Fruit fly (Drosophila melanogaster) whole organism, embryonic: ENCODE measurements around the gene CG32708.
A peak's percentile ranks its signal among the peaks of the same experiment; 100 is the strongest.

ENCODE experiments used
- Atf6 ChIP-seq: fragments of 200-800 bp; sonication (Bioruptor generic); IDR thresholded peaks from 2 replicates; pipeline ENCODE4 v1.3.6; 2022; ENCODE audit warnings: missing biosample characterization, missing genetic modification characterization
- Bdp1 ChIP-seq: fragments of 200-800 bp; sonication (Bioruptor generic); optimal IDR thresholded peaks from 3 replicates; lab custom pipeline; 2016; ENCODE audit warnings: missing biosample characterization, missing genetic modification characterization
- CG10274 ChIP-seq: fragments of 200-800 bp; sonication (Bioruptor generic); optimal IDR thresholded peaks from 3 replicates; lab custom pipeline; 2017; ENCODE audit warnings: missing biosample characterization, mild to moderate bottlenecking, missing genetic modification characterization
- CG10431 ChIP-seq: fragments of 200-800 bp; sonication (Bioruptor generic); optimal IDR thresholded peaks from 3 replicates; lab custom pipeline; 2018; ENCODE audit warnings: missing biosample characterization, mild to moderate bottlenecking, missing genetic modification characterization
- CG10565 ChIP-seq: fragments of 200-800 bp; sonication (Bioruptor generic); optimal IDR thresholded peaks from 3 replicates; lab custom pipeline; 2016; ENCODE audit warnings: missing biosample characterization, mild to moderate bottlenecking, missing genetic modification characterization
- CG12104 ChIP-seq: fragments of 200-800 bp; sonication (Bioruptor generic); optimal IDR thresholded peaks from 3 replicates; lab custom pipeline; 2016; ENCODE audit warnings: missing biosample characterization, missing genetic modification characterization
- CG14965 ChIP-seq: fragments of 200-800 bp; sonication (Bioruptor generic); optimal IDR thresholded peaks from 2 replicates; lab custom pipeline; 2016; ENCODE audit warnings: missing biosample characterization, missing genetic modification characterization, borderline replicate concordance
- CG15601 ChIP-seq: fragments of 200-800 bp; sonication (Bioruptor generic); optimal IDR thresholded peaks from 3 replicates; lab custom pipeline; 2019; ENCODE audit warnings: missing biosample characterization, mild to moderate bottlenecking, missing genetic modification characterization, moderate library complexity
- CG17328 ChIP-seq: fragments of 200-800 bp; sonication (Bioruptor generic); IDR thresholded peaks from 2 replicates; pipeline ENCODE4 v1.3.6; 2022; ENCODE audit warnings: missing biosample characterization, missing genetic modification characterization
- CG17361 ChIP-seq: fragments of 200-800 bp; sonication (Bioruptor generic); IDR thresholded peaks from 3 replicates; pipeline ENCODE4 v1.3.6; 2022; ENCODE audit warnings: missing biosample characterization, missing genetic modification characterization
- CG17568 ChIP-seq: fragments of 200-800 bp; sonication (Bioruptor generic); optimal IDR thresholded peaks from 2 replicates; lab custom pipeline; 2018; ENCODE audit warnings: missing biosample characterization, mild to moderate bottlenecking, missing genetic modification characterization, moderate library complexity
- CG17829 ChIP-seq: fragments of 200-800 bp; optimal IDR thresholded peaks from 2 replicates; lab custom pipeline; 2019; ENCODE audit warnings: missing biosample characterization, mild to moderate bottlenecking, missing genetic modification characterization, moderate library complexity
- CG1832 ChIP-seq: fragments of 200-800 bp; sonication (Bioruptor generic); optimal IDR thresholded peaks from 2 replicates; lab custom pipeline; 2017; ENCODE audit warnings: missing biosample characterization, mild to moderate bottlenecking, missing genetic modification characterization, inconsistent platforms
- CG18619 ChIP-seq: fragments of 200-800 bp; sonication (Bioruptor generic); optimal IDR thresholded peaks from 3 replicates; lab custom pipeline; 2017; ENCODE audit warnings: missing biosample characterization, mild to moderate bottlenecking, missing genetic modification characterization
- CG30020 ChIP-seq: fragments of 200-800 bp; optimal IDR thresholded peaks from 2 replicates; lab custom pipeline; 2019; ENCODE audit warnings: missing biosample characterization, mild to moderate bottlenecking, missing genetic modification characterization, moderate library complexity
- CG30431 ChIP-seq: fragments of 200-800 bp; sonication (Bioruptor generic); optimal IDR thresholded peaks from 2 replicates; lab custom pipeline; 2017; ENCODE audit warnings: missing biosample characterization, missing genetic modification characterization
- CG31224 ChIP-seq: fragments of 200-800 bp; sonication (Bioruptor generic); IDR thresholded peaks from 2 replicates; pipeline ENCODE4 v1.3.6; 2022; ENCODE audit warnings: missing biosample characterization, missing genetic modification characterization
- CG31441 ChIP-seq: fragments of 200-800 bp; sonication (Bioruptor generic); IDR thresholded peaks from 2 replicates; pipeline ENCODE4 v1.3.6; 2022; ENCODE audit warnings: missing biosample characterization, missing genetic modification characterization
- CG32767 ChIP-seq: fragments of 200-800 bp; sonication (Bioruptor generic); IDR thresholded peaks from 2 replicates; pipeline ENCODE4 v1.3.6; 2022; ENCODE audit warnings: missing biosample characterization, missing genetic modification characterization
- CG32772 ChIP-seq: fragments of 200-800 bp; sonication (Bioruptor generic); IDR thresholded peaks from 2 replicates; pipeline ENCODE4 v1.3.6; 2022; ENCODE audit warnings: missing biosample characterization, missing genetic modification characterization
- CG33213 ChIP-seq: fragments of 200-800 bp; sonication (Bioruptor generic); optimal IDR thresholded peaks from 3 replicates; lab custom pipeline; 2016; ENCODE audit warnings: missing biosample characterization, missing genetic modification characterization
- CG3407 ChIP-seq: fragments of 200-800 bp; sonication (Bioruptor generic); optimal IDR thresholded peaks from 2 replicates; lab custom pipeline; 2018; ENCODE audit warnings: missing biosample characterization, mild to moderate bottlenecking, missing genetic modification characterization
- CG5180 ChIP-seq: fragments of 200-800 bp; sonication (Bioruptor generic); optimal IDR thresholded peaks from 3 replicates; lab custom pipeline; 2017; ENCODE audit warnings: missing biosample characterization, missing genetic modification characterization, mild to moderate bottlenecking, moderate library complexity, missing genetic modification reagents
- CG6791 ChIP-seq: fragments of 200-800 bp; sonication (Bioruptor generic); IDR thresholded peaks from 3 replicates; pipeline ENCODE4 v1.3.6; 2022; ENCODE audit warnings: missing biosample characterization, missing genetic modification characterization; ENCODE audit not compliant: partially characterized antibody
- CG8089 ChIP-seq: fragments of 200-800 bp; sonication (Bioruptor generic); optimal IDR thresholded peaks from 3 replicates; lab custom pipeline; 2016; ENCODE audit warnings: missing biosample characterization, missing genetic modification characterization
- CG8478 ChIP-seq: fragments of >200 bp; optimal IDR thresholded peaks from 2 replicates; lab custom pipeline; 2018
- CG9727 ChIP-seq: fragments of 200-800 bp; sonication (Bioruptor generic); optimal IDR thresholded peaks from 3 replicates; lab custom pipeline; 2017; ENCODE audit warnings: missing biosample characterization, mild to moderate bottlenecking, missing genetic modification characterization
- CG9932 ChIP-seq: fragments of 200-800 bp; sonication (Bioruptor generic); IDR thresholded peaks from 2 replicates; pipeline ENCODE4 v1.3.6; 2022; ENCODE audit warnings: missing biosample characterization, missing genetic modification characterization
- Gug ChIP-seq: fragments of 200-800 bp; sonication (Bioruptor generic); IDR thresholded peaks from 4 replicates; pipeline ENCODE4 v1.3.6; 2022; ENCODE audit warnings: missing biosample characterization, missing genetic modification characterization
- Hand ChIP-seq: fragments of 200-800 bp; sonication (Bioruptor generic); optimal IDR thresholded peaks from 2 replicates; lab custom pipeline; 2017; ENCODE audit warnings: mild to moderate bottlenecking, missing biosample characterization, missing genetic modification reagents, missing genetic modification characterization
- Hr78 ChIP-seq, 2 experiments: fragments of 200-800 bp in 1 of 2; fragments of >200 bp in 1 of 2; sonication (Bioruptor generic) in 1 of 2; optimal IDR thresholded peaks; 2 replicates each; lab custom pipeline; 2017 to 2019; ENCODE audit warnings: missing biosample characterization in 2 of 2, missing genetic modification characterization in 2 of 2, mild to moderate bottlenecking in 1 of 2, moderate library complexity in 1 of 2
- Lpt ChIP-seq: fragments of >200 bp; optimal IDR thresholded peaks from 2 replicates; lab custom pipeline; 2018; ENCODE audit warnings: missing biosample characterization, missing genetic modification characterization
- Mad ChIP-seq: fragments of 200-800 bp; sonication (Bioruptor generic); optimal IDR thresholded peaks from 2 replicates; lab custom pipeline; 2016; ENCODE audit warnings: missing biosample characterization, missing genetic modification characterization
- NC2β ChIP-seq: fragments of 200-800 bp; sonication (Bioruptor generic); optimal IDR thresholded peaks from 2 replicates; lab custom pipeline; 2016; ENCODE audit warnings: missing biosample characterization, missing genetic modification characterization
- Sox102F ChIP-seq: fragments of 200-800 bp; sonication (Bioruptor generic); optimal IDR thresholded peaks from 2 replicates; lab custom pipeline; 2018; ENCODE audit warnings: missing biosample characterization, mild to moderate bottlenecking, missing genetic modification characterization, moderate library complexity
- Stat92E ChIP-seq, 3 experiments: fragments of >200 bp in 2 of 3; fragments of 200-800 bp in 1 of 3; sonication (Bioruptor generic) in 1 of 3; optimal IDR thresholded peaks; 2 replicates each; lab custom pipeline; 2017 to 2019; ENCODE audit warnings: missing biosample characterization in 3 of 3, missing genetic modification characterization in 3 of 3, mild to moderate bottlenecking in 1 of 3, moderate library complexity in 1 of 3
- abd-A ChIP-seq: fragments of 200-800 bp; sonication (Bioruptor generic); optimal IDR thresholded peaks from 3 replicates; lab custom pipeline; 2019; ENCODE audit warnings: missing biosample characterization, mild to moderate bottlenecking, missing genetic modification characterization, moderate library complexity
- gcm ChIP-seq: fragments of 200-800 bp; sonication (Bioruptor generic); optimal IDR thresholded peaks from 2 replicates; lab custom pipeline; 2019; ENCODE audit warnings: missing biosample characterization, mild to moderate bottlenecking, missing genetic modification characterization, moderate library complexity
- knrl ChIP-seq: fragments of 200-800 bp; sonication (Bioruptor generic); IDR thresholded peaks from 3 replicates; pipeline ENCODE4 v1.3.6; 2022; ENCODE audit warnings: missing biosample characterization, missing genetic modification characterization; ENCODE audit not compliant: partially characterized antibody
- luna ChIP-seq: fragments of 200-800 bp; sonication (Bioruptor generic); optimal IDR thresholded peaks from 2 replicates; lab custom pipeline; 2016; ENCODE audit warnings: missing biosample characterization, missing genetic modification characterization
- nmo ChIP-seq: fragments of 200-800 bp; sonication (Bioruptor generic); optimal IDR thresholded peaks from 2 replicates; lab custom pipeline; 2018; ENCODE audit warnings: missing biosample characterization, mild to moderate bottlenecking, missing genetic modification characterization, moderate library complexity
- odd ChIP-seq: fragments of 200-800 bp; sonication (Bioruptor generic); optimal IDR thresholded peaks from 2 replicates; lab custom pipeline; 2017; ENCODE audit warnings: missing biosample characterization, mild to moderate bottlenecking, missing genetic modification characterization
- onecut ChIP-seq: fragments of 200-800 bp; sonication (Bioruptor generic); IDR thresholded peaks from 2 replicates; pipeline ENCODE4 v1.3.6; 2022; ENCODE audit warnings: missing biosample characterization, missing genetic modification characterization
- pfk ChIP-seq: fragments of 200-800 bp; sonication (Bioruptor generic); optimal IDR thresholded peaks from 2 replicates; lab custom pipeline; 2018; ENCODE audit warnings: missing biosample characterization, mild to moderate bottlenecking, missing genetic modification characterization, moderate library complexity
- scrt ChIP-seq: fragments of 200-800 bp; sonication (Bioruptor generic); optimal IDR thresholded peaks from 2 replicates; lab custom pipeline; 2018; ENCODE audit warnings: missing biosample characterization, mild to moderate bottlenecking, missing genetic modification characterization, moderate library complexity
- tll ChIP-seq, 2 experiments: fragments of 200-800 bp in 1 of 2; fragments of >200 bp in 1 of 2; sonication (Bioruptor generic) in 1 of 2; optimal IDR thresholded peaks; 2 replicates each; lab custom pipeline; 2017 to 2019; ENCODE audit warnings: missing biosample characterization in 2 of 2, missing genetic modification characterization in 2 of 2, mild to moderate bottlenecking in 1 of 2, moderate library complexity in 1 of 2
- ttk ChIP-seq: fragments of 200-800 bp; sonication (Bioruptor generic); IDR thresholded peaks from 2 replicates; pipeline ENCODE4 v2.1.2; 2022; ENCODE audit warnings: missing biosample characterization, missing genetic modification characterization
- wek ChIP-seq: fragments of 200-800 bp; sonication (Bioruptor generic); optimal IDR thresholded peaks from 3 replicates; lab custom pipeline; 2018; ENCODE audit warnings: missing biosample characterization, mild to moderate bottlenecking, missing genetic modification characterization, moderate library complexity
- wor ChIP-seq: fragments of 200-800 bp; sonication (Bioruptor generic); IDR thresholded peaks from 2 replicates; pipeline ENCODE4 v1.3.6; 2022; ENCODE audit warnings: missing biosample characterization, missing genetic modification characterization
- z ChIP-seq: fragments of 200-800 bp; sonication (Bioruptor generic); IDR thresholded peaks from 3 replicates; pipeline ENCODE4 v1.3.6; 2022; ENCODE audit warnings: missing biosample characterization, missing genetic modification characterization

Gene CG32708

DNA sequence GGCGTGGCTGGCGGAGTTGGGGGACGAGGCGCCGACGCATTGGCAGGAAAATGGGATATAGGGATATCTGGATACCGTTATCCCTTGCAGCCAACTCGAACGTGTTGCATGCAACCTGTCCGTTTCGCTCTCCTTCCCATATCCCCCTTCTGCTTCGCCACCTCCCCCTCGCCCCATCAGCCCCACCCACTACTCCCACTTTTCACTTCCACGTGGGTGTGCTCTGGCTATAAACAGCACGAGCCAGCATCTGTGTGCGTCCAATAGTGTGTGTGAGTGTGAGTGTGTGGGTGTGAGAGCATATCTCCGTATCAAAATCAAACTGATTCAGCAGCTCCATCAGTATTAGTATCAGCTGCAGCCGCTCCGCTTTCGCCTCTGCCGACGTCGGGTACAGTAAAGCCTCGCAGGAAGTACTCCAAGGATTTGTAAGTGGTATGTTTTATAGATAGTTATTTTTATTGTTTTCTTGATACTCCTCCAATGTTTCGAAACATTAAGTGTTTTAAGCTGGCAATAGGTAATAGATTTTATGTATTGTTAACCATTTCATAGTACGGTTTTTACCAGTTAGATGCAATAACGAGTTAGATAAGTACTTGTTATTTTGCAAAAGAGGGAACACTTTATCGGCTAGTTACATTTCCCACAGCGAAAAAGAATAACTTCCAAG lies 33.4 kb downstream of the CG32708 start (continued):
- TF ChIP-seq CG5180 (GFP tag; lab: Kevin White, UChicago) (peak; percentile 97), CG15601 (tag; lab: Kevin White, UChicago) (no peak), wek (GFP tag; lab: Kevin White, UChicago) (no peak), pfk (GFP tag; lab: Kevin White, UChicago) (no peak), scrt (GFP tag; lab: Kevin White, UChicago) (peak; percentile 12), CG9932 (GFP tag; lab: Robert Waterston, UW) (no peak), abd-A (peak; percentile 72), ttk (GFP tag; lab: Robert Waterston, UW) (no peak), tll (GFP tag; optimal IDR thresholded peaks at IDR 0.05; lab: Kevin White, UChicago) (no peak), CG18619 (GFP tag; lab: Kevin White, UChicago) (no peak), gcm (no peak), luna (GFP tag; lab: Kevin White, UChicago) (no peak), CG31441 (no peak), Stat92E (GFP tag; optimal IDR thresholded peaks at IDR 0.05; lab: Kevin White, UChicago) (no peak), CG8478 (lab: Kevin White, UChicago) (no peak), CG31224 (GFP tag; lab: Robert Waterston, UW) (no peak), CG8089 (GFP tag; lab: Kevin White, UChicago) (no peak), Hr78 (GFP tag; optimal IDR thresholded peaks at IDR 0.05; lab: Kevin White, UChicago) (no peak), Bdp1 (GFP tag; lab: Kevin White, UChicago) (no peak), CG10274 (GFP tag; lab: Kevin White, UChicago) (peak; percentile 20), CG3407 (GFP tag; lab: Kevin White, UChicago) (no peak), Sox102F (no peak), knrl (GFP tag; lab: Robert Waterston, UW) (no peak), CG33213 (GFP tag; lab: Kevin White, UChicago) (no peak), CG17568 (no peak), Atf6 (GFP tag; lab: Robert Waterston, UW) (no peak), Lpt (GFP tag; lab: Kevin White, UChicago) (no peak), onecut (GFP tag; lab: Robert Waterston, UW) (no peak), odd (GFP tag; lab: Kevin White, UChicago) (no peak), CG17829 (tag; lab: Kevin White, UChicago) (peak; percentile 22), CG10565 (no peak), wor (GFP tag; lab: Robert Waterston, UW) (no peak), CG6791 (no peak), Hand (no peak), CG12104 (GFP tag; lab: Kevin White, UChicago) (peak; percentile 17), z (GFP tag; lab: Robert Waterston, UW) (no peak), NC2β (GFP tag; lab: Kevin White, UChicago) (no peak), CG9727 (GFP tag; lab: Kevin White, UChicago) (peak; percentile 26), CG14965 (no peak), CG32767 (no peak), CG17361 (no peak; the same call in 1 of the 3 replicates), Mad (GFP tag; lab: Kevin White, UChicago) (no peak), CG1832 (GFP tag; lab: Kevin White, UChicago) (no peak), CG10431 (GFP tag; lab: Kevin White, UChicago) (no peak), CG30020 (tag; lab: Kevin White, UChicago) (no peak), Gug (GFP tag; lab: Robert Waterston, UW) (no peak), nmo (GFP tag; lab: Kevin White, UChicago) (peak; percentile 68), CG32772 (GFP tag; lab: Robert Waterston, UW) (no peak), CG30431 (no peak), CG17328 (GFP tag; lab: Robert Waterston, UW) (no peak)
